Fruit fly (Drosophila melanogaster) whole organism, embryonic: Measurements from ENCODE around the gene mRpL10.

ENCODE experiments used
- BtbVII ChIP-seq: fragments of 200-800 bp; sonication (Bioruptor generic); optimal IDR thresholded peaks from 3 replicates; lab custom pipeline; 2017; ENCODE audit warnings: missing biosample characterization, mild to moderate bottlenecking, missing genetic modification characterization
- Bteb2 ChIP-seq: fragments of 200-800 bp; sonication (Bioruptor generic); optimal IDR thresholded peaks from 2 replicates; lab custom pipeline; 2016; ENCODE audit warnings: missing biosample characterization, missing genetic modification characterization
- CG17359 ChIP-seq: fragments of 200-800 bp; sonication (Bioruptor generic); optimal IDR thresholded peaks from 3 replicates; lab custom pipeline; 2018; ENCODE audit warnings: missing biosample characterization, mild to moderate bottlenecking, missing genetic modification characterization, moderate library complexity
- CG17568 ChIP-seq: fragments of 200-800 bp; sonication (Bioruptor generic); optimal IDR thresholded peaks from 2 replicates; lab custom pipeline; 2018; ENCODE audit warnings: missing biosample characterization, mild to moderate bottlenecking, missing genetic modification characterization, moderate library complexity
- CG2712 ChIP-seq: fragments of 200-800 bp; optimal IDR thresholded peaks from 3 replicates; lab custom pipeline; 2019; ENCODE audit warnings: missing biosample characterization, mild to moderate bottlenecking, missing genetic modification characterization, moderate library complexity
- CG32772 ChIP-seq: fragments of 200-800 bp; sonication (Bioruptor generic); IDR thresholded peaks from 2 replicates; pipeline ENCODE4 v1.3.6; 2022; ENCODE audit warnings: missing biosample characterization, missing genetic modification characterization
- CG4424 ChIP-seq: fragments of 200-800 bp; sonication (Bioruptor generic); optimal IDR thresholded peaks from 3 replicates; lab custom pipeline; 2016; ENCODE audit warnings: missing biosample characterization, missing genetic modification characterization
- CG4617 ChIP-seq: fragments of 200-800 bp; sonication (Bioruptor generic); optimal IDR thresholded peaks from 3 replicates; lab custom pipeline; 2016; ENCODE audit warnings: missing biosample characterization, missing genetic modification characterization, borderline replicate concordance
- CG5953 ChIP-seq: fragments of 200-800 bp; sonication (Bioruptor generic); IDR thresholded peaks from 2 replicates; pipeline ENCODE4 v1.3.6; 2022; ENCODE audit warnings: missing biosample characterization, missing genetic modification characterization
- CG6689 ChIP-seq: fragments of 200-800 bp; sonication (Bioruptor generic); IDR thresholded peaks from 2 replicates; pipeline ENCODE4 v1.3.6; 2022; ENCODE audit warnings: missing biosample characterization, missing genetic modification characterization
- CG6791 ChIP-seq: fragments of 200-800 bp; sonication (Bioruptor generic); IDR thresholded peaks from 3 replicates; pipeline ENCODE4 v1.3.6; 2022; ENCODE audit warnings: missing biosample characterization, missing genetic modification characterization; ENCODE audit not compliant: partially characterized antibody
- CG7556 ChIP-seq: fragments of 200-800 bp; sonication (Bioruptor generic); optimal IDR thresholded peaks from 2 replicates; lab custom pipeline; 2017; ENCODE audit warnings: missing biosample characterization, mild to moderate bottlenecking, missing genetic modification characterization
- CG7745 ChIP-seq: fragments of 200-800 bp; sonication (Bioruptor generic); optimal IDR thresholded peaks from 2 replicates; lab custom pipeline; 2018; ENCODE audit warnings: missing biosample characterization, mild to moderate bottlenecking, missing genetic modification characterization, moderate library complexity
- CG7786 ChIP-seq: fragments of 200-800 bp; sonication (Bioruptor generic); optimal IDR thresholded peaks from 2 replicates; lab custom pipeline; 2016; ENCODE audit warnings: missing biosample characterization, missing genetic modification characterization
- CG9817 ChIP-seq: fragments of 200-800 bp; sonication (Bioruptor generic); optimal IDR thresholded peaks from 2 replicates; lab custom pipeline; 2018; ENCODE audit warnings: missing biosample characterization, mild to moderate bottlenecking, missing genetic modification characterization, moderate library complexity
- Chrac-16 ChIP-seq: fragments of 200-800 bp; sonication (Bioruptor generic); optimal IDR thresholded peaks from 3 replicates; lab custom pipeline; 2016; ENCODE audit warnings: missing biosample characterization, missing genetic modification characterization
- Dfd ChIP-seq, 2 experiments: fragments of >200 bp; optimal IDR thresholded peaks; 2 replicates each; lab custom pipeline; 2017; ENCODE audit warnings: missing biosample characterization in 2 of 2, missing genetic modification characterization in 2 of 2
- H2.0 ChIP-seq: fragments of 200-800 bp; sonication (Bioruptor generic); IDR thresholded peaks from 2 replicates; pipeline ENCODE4 v1.3.6; 2022; ENCODE audit warnings: missing biosample characterization, missing genetic modification characterization
- HLH4C ChIP-seq: fragments of 200-800 bp; sonication (Bioruptor generic); IDR thresholded peaks from 3 replicates; pipeline ENCODE4 v1.3.6; 2022; ENCODE audit warnings: missing biosample characterization, missing genetic modification characterization; ENCODE audit not compliant: partially characterized antibody
- MESR4 ChIP-seq: fragments of 200-800 bp; sonication (Bioruptor generic); optimal IDR thresholded peaks from 2 replicates; lab custom pipeline; 2018; ENCODE audit warnings: missing biosample characterization, mild to moderate bottlenecking, missing genetic modification characterization, moderate library complexity
- Mes4 ChIP-seq: fragments of 200-800 bp; sonication (Bioruptor generic); optimal IDR thresholded peaks from 2 replicates; lab custom pipeline; 2016; ENCODE audit warnings: missing biosample characterization, missing genetic modification characterization
- Poxn ChIP-seq: fragments of 200-800 bp; sonication (Bioruptor generic); IDR thresholded peaks from 2 replicates; pipeline ENCODE4 v1.3.6; 2022; ENCODE audit warnings: missing biosample characterization, missing genetic modification characterization
- Ptx1 ChIP-seq: fragments of 200-800 bp; sonication (Bioruptor generic); IDR thresholded peaks from 2 replicates; pipeline ENCODE4 v1.3.6; 2022; ENCODE audit warnings: missing biosample characterization, missing genetic modification characterization
- Six4 ChIP-seq: fragments of 200-800 bp; sonication (Bioruptor generic); optimal IDR thresholded peaks from 2 replicates; lab custom pipeline; 2016; ENCODE audit warnings: missing biosample characterization, missing genetic modification characterization
- Ssrp ChIP-seq: fragments of 200-800 bp; sonication (Bioruptor generic); optimal IDR thresholded peaks from 2 replicates; lab custom pipeline; 2018; ENCODE audit warnings: missing biosample characterization, mild to moderate bottlenecking, missing genetic modification characterization, moderate library complexity
- Trl ChIP-seq, 3 experiments: fragments of >200 bp in 2 of 3; fragments of 200-800 bp in 1 of 3; sonication (Bioruptor generic) in 1 of 3; optimal IDR thresholded peaks; 2 replicates in 1 of 3; 3 replicates in 2 of 3; lab custom pipeline; 2016 to 2017; ENCODE audit warnings: missing biosample characterization in 1 of 3, missing genetic modification characterization in 1 of 3
- al ChIP-seq: fragments of 200-800 bp; sonication (Bioruptor generic); IDR thresholded peaks from 2 replicates; pipeline ENCODE4 v1.3.6; 2022; ENCODE audit warnings: missing biosample characterization, missing genetic modification characterization
- ap ChIP-seq: fragments of 200-800 bp; sonication (Bioruptor generic); IDR thresholded peaks from 2 replicates; pipeline ENCODE4 v1.3.6; 2022; ENCODE audit warnings: missing biosample characterization, missing genetic modification characterization
- az2 ChIP-seq: fragments of 200-800 bp; sonication (Bioruptor generic); optimal IDR thresholded peaks from 3 replicates; lab custom pipeline; 2016; ENCODE audit warnings: missing biosample characterization, missing genetic modification characterization
- bab2 ChIP-seq: fragments of 200-800 bp; sonication (Bioruptor generic); optimal IDR thresholded peaks from 2 replicates; lab custom pipeline; 2016; ENCODE audit warnings: missing biosample characterization, missing genetic modification characterization
- cad ChIP-seq: fragments of >200 bp; optimal IDR thresholded peaks from 2 replicates; lab custom pipeline; 2017; ENCODE audit warnings: missing biosample characterization, missing genetic modification characterization
- crol ChIP-seq: fragments of 200-800 bp; sonication (Bioruptor generic); IDR thresholded peaks from 2 replicates; pipeline ENCODE4 v1.3.6; 2022; ENCODE audit warnings: missing biosample characterization, missing genetic modification characterization
- dati ChIP-seq: fragments of 200-800 bp; sonication (Bioruptor generic); IDR thresholded peaks from 2 replicates; pipeline ENCODE4 v1.3.6; 2022; ENCODE audit warnings: missing biosample characterization, missing genetic modification characterization
- eyg ChIP-seq: fragments of 200-800 bp; sonication (Bioruptor generic); optimal IDR thresholded peaks from 3 replicates; lab custom pipeline; 2016; ENCODE audit warnings: missing biosample characterization, missing genetic modification characterization
- fd102C ChIP-seq: fragments of 200-800 bp; sonication (Bioruptor generic); optimal IDR thresholded peaks from 2 replicates; lab custom pipeline; 2018; ENCODE audit warnings: missing biosample characterization, mild to moderate bottlenecking, missing genetic modification characterization, moderate library complexity
- grau ChIP-seq: fragments of 200-800 bp; optimal IDR thresholded peaks from 3 replicates; lab custom pipeline; 2019; ENCODE audit warnings: missing biosample characterization, mild to moderate bottlenecking, missing genetic modification characterization, moderate library complexity
- hkb ChIP-seq, 2 experiments: fragments of 200-800 bp in 1 of 2; fragments of >200 bp in 1 of 2; sonication (Bioruptor generic) in 1 of 2; IDR thresholded peaks in 1 of 2; optimal IDR thresholded peaks in 1 of 2; 2 replicates each; pipeline versions ENCODE4 v1.3.6 to Lab custom; 2017 to 2022; ENCODE audit warnings: missing biosample characterization in 1 of 2, missing genetic modification characterization in 1 of 2
- lmd ChIP-seq: fragments of 200-800 bp; sonication (Bioruptor generic); IDR thresholded peaks from 2 replicates; pipeline ENCODE4 v1.3.6; 2022; ENCODE audit warnings: missing biosample characterization, missing genetic modification characterization
- nau ChIP-seq: fragments of 200-800 bp; sonication (Bioruptor generic); optimal IDR thresholded peaks from 3 replicates; lab custom pipeline; 2017; ENCODE audit warnings: missing biosample characterization, mild to moderate bottlenecking, missing genetic modification characterization, missing genetic modification reagents
- pfk ChIP-seq: fragments of 200-800 bp; sonication (Bioruptor generic); optimal IDR thresholded peaks from 2 replicates; lab custom pipeline; 2018; ENCODE audit warnings: missing biosample characterization, mild to moderate bottlenecking, missing genetic modification characterization, moderate library complexity
- phol ChIP-seq: fragments of 200-800 bp; sonication (Bioruptor generic); optimal IDR thresholded peaks from 3 replicates; lab custom pipeline; 2018; ENCODE audit warnings: missing biosample characterization, mild to moderate bottlenecking, missing genetic modification characterization, moderate library complexity
- sc ChIP-seq, 3 experiments: fragments of >200 bp in 2 of 3; fragments of 200-800 bp in 1 of 3; sonication (Bioruptor generic) in 1 of 3; optimal IDR thresholded peaks; 2 replicates in 2 of 3; 3 replicates in 1 of 3; lab custom pipeline; 2017; ENCODE audit warnings: mild to moderate bottlenecking in 1 of 3, missing biosample characterization in 1 of 3, missing genetic modification characterization in 1 of 3, missing genetic modification reagents in 1 of 3
- sens-2 ChIP-seq: fragments of 200-800 bp; sonication (Bioruptor generic); IDR thresholded peaks from 2 replicates; pipeline ENCODE4 v1.3.6; 2022; ENCODE audit warnings: missing biosample characterization, missing genetic modification characterization
- sqz ChIP-seq: fragments of 200-800 bp; sonication (Bioruptor generic); optimal IDR thresholded peaks from 3 replicates; lab custom pipeline; 2018; ENCODE audit warnings: missing biosample characterization, mild to moderate bottlenecking, missing genetic modification characterization
- vnd ChIP-seq: fragments of 200-800 bp; sonication (Bioruptor generic); IDR thresholded peaks from 3 replicates; pipeline ENCODE4 v1.3.6; 2022; ENCODE audit warnings: missing biosample characterization, missing genetic modification characterization; ENCODE audit not compliant: partially characterized antibody
- wek ChIP-seq: fragments of 200-800 bp; sonication (Bioruptor generic); optimal IDR thresholded peaks from 3 replicates; lab custom pipeline; 2018; ENCODE audit warnings: missing biosample characterization, mild to moderate bottlenecking, missing genetic modification characterization, moderate library complexity
- zfh1 ChIP-seq: fragments of 200-800 bp; sonication (Bioruptor generic); IDR thresholded peaks from 3 replicates; pipeline ENCODE4 v1.3.6; 2022; ENCODE audit warnings: missing biosample characterization, missing genetic modification characterization
- zfh2 ChIP-seq: fragments of 200-800 bp; sonication (Bioruptor generic); optimal IDR thresholded peaks from 2 replicates; lab custom pipeline; 2016; ENCODE audit warnings: missing biosample characterization, missing genetic modification characterization

The mRpL10 gene

DNA sequence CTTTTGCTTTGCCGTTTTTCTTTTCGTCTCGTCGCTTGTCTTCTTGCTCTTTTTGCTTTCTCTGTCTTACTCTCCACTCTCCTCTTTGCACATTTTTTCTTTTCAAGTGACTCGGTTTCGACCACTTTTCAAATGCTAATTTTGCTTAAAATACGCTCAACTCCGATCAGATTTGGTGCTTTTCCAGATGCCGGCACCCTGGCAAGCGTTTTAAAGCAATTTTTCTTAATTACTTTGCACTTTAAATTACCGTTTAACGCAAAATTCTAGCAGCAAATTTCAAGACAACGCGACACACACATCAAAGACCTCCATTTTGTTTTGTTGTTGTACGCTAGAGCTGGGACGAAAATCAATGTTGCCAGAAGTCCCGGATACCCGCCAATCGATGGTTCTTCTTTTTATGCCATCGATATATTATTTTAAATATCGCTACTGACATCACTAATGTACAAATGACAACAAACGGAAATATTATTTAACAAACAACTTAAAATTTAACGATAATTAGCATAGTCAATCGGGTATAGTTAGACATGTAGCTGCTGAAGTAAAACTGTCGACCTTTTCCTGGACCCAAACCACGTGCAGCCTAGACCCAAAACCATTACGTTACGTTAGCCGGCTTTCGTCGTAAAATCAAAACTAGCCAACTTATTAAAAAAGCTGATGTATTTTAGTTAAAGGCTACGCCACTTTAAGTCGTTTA is 47.1 kb downstream of the mRpL10 start, which contains the start of gene kis (continued):
- TF ChIP-seq CG7556 (GFP tag; lab: Kevin White, UChicago) = no peak
- peak; percentile 29 for TF ChIP-seq Mes4 (GFP tag; lab: Kevin White, UChicago)
- no peak for TF ChIP-seq pfk
- peak; percentile 52 for TF ChIP-seq az2 (GFP tag; lab: Kevin White, UChicago)
- TF ChIP-seq CG6791 (GFP tag; lab: Robert Waterston, UW) = peak; percentile 93
- no peak for TF ChIP-seq Dfd (GFP tag; optimal IDR thresholded peaks at IDR 0.05; lab: Kevin White, UChicago)
- peak; percentile 65 for TF ChIP-seq sqz (GFP tag; lab: Kevin White, UChicago)
- TF ChIP-seq crol = peak; percentile 52
- no peak for TF ChIP-seq sens-2 (GFP tag; lab: Robert Waterston, UW)
- TF ChIP-seq Ssrp (tag; lab: Kevin White, UChicago) = no peak
- TF ChIP-seq ap (GFP tag; lab: Robert Waterston, UW) = no peak
- TF ChIP-seq CG17568 = peak; percentile 13
- peak; percentile 0 to 74 for TF ChIP-seq Trl (optimal IDR thresholded peaks at IDR 0.05; lab: Kevin White, UChicago)
- peak; percentile 38 for TF ChIP-seq Trl (GFP tag; optimal IDR thresholded peaks at IDR 0.05; lab: Kevin White, UChicago)
- TF ChIP-seq H2.0 (GFP tag; lab: Robert Waterston, UW) = no peak
- TF ChIP-seq al (GFP tag; lab: Robert Waterston, UW) = 0 out of 2 replicates have a peak, but pooled peaks have one; percentile 35
- peak; percentile 93 for TF ChIP-seq vnd (GFP tag; lab: Robert Waterston, UW)
- no peak for TF ChIP-seq cad (GFP tag; lab: Kevin White, UChicago)
- TF ChIP-seq zfh2 (GFP tag; lab: Kevin White, UChicago) = peak; percentile 31
- TF ChIP-seq fd102C (GFP tag; lab: Kevin White, UChicago) = no peak
- peak; percentile 36 for TF ChIP-seq CG9817 (tag; lab: Kevin White, UChicago)
- TF ChIP-seq MESR4 (GFP tag; lab: Kevin White, UChicago) = peak; percentile 96
- no peak for TF ChIP-seq Poxn (GFP tag; lab: Robert Waterston, UW)
- TF ChIP-seq phol (tag; lab: Kevin White, UChicago) = peak; percentile 99
- TF ChIP-seq CG7745 (tag; lab: Kevin White, UChicago) = peak; percentile 73
- no peak for TF ChIP-seq CG32772
- peak; percentile 68 for TF ChIP-seq CG2712 (tag; lab: Kevin White, UChicago)
- no peak for TF ChIP-seq lmd (GFP tag; lab: Robert Waterston, UW)
- no peak for TF ChIP-seq sc (optimal IDR thresholded peaks at IDR 0.05; lab: Kevin White, UChicago)
- no peak for TF ChIP-seq sc (GFP tag; optimal IDR thresholded peaks at IDR 0.05; lab: Kevin White, UChicago)
- peak; percentile 20 for TF ChIP-seq CG4424 (GFP tag; lab: Kevin White, UChicago)
- peak; percentile 30 for TF ChIP-seq bab2
- 0 out of 2 replicates have a peak, but pooled peaks have one; percentile 34 for TF ChIP-seq Ptx1 (GFP tag; lab: Robert Waterston, UW)
- no peak for TF ChIP-seq nau
- no peak for TF ChIP-seq wek (GFP tag; lab: Kevin White, UChicago)
- peak; percentile 39; the same call in 2 of the 3 replicates for TF ChIP-seq zfh1 (GFP tag; lab: Robert Waterston, UW)
- no peak for TF ChIP-seq CG5953 (GFP tag; lab: Robert Waterston, UW)
- TF ChIP-seq grau (tag; lab: Kevin White, UChicago) = peak; percentile 39
- peak; percentile 43 for TF ChIP-seq hkb (optimal IDR thresholded peaks at IDR 0.05; lab: Kevin White, UChicago)
- TF ChIP-seq hkb (GFP tag; IDR thresholded peaks at IDR 0.05; lab: Robert Waterston, UW) = 0 out of 2 replicates have a peak, but pooled peaks have one; percentile 33
- peak; percentile 45 for TF ChIP-seq CG17359 (tag; lab: Kevin White, UChicago)
- TF ChIP-seq Chrac-16 (GFP tag; lab: Kevin White, UChicago) = peak; percentile 3
- TF ChIP-seq eyg (GFP tag; lab: Kevin White, UChicago) = peak; percentile 50
- 0 out of 2 replicates have a peak, but pooled peaks have one; percentile 6 for TF ChIP-seq dati
- no peak for TF ChIP-seq CG6689 (GFP tag; lab: Robert Waterston, UW)
- peak; percentile 25 for TF ChIP-seq Bteb2 (GFP tag; lab: Kevin White, UChicago)
- no peak for TF ChIP-seq BtbVII (GFP tag; lab: Kevin White, UChicago)
- TF ChIP-seq CG7786 (GFP tag; lab: Kevin White, UChicago) = no peak
- peak; percentile 84 for TF ChIP-seq CG4617 (GFP tag; lab: Kevin White, UChicago)
- peak; percentile 91 for TF ChIP-seq HLH4C (GFP tag; lab: Robert Waterston, UW)
- TF ChIP-seq Six4 (GFP tag; lab: Kevin White, UChicago) = no peak
